Worm (Caenorhabditis elegans) whole organism, L1 larva: Measurements from ENCODE around the gene C09G1.2.

Experiments
- C04F5.9 ChIP-seq: sonication (generic microtip); optimal IDR thresholded peaks from 2 replicates; lab custom pipeline; 2016; ENCODE audit warnings: missing genetic modification characterization, missing compliant biosample characterization
- C34B4.2 ChIP-seq: sonication (generic microtip); optimal IDR thresholded peaks from 2 replicates; lab custom pipeline; 2017; ENCODE audit warnings: mild to moderate bottlenecking, missing genetic modification characterization, missing compliant biosample characterization
- F16B12.6 ChIP-seq: fragments of 150-350 bp; optimal IDR thresholded peaks from 2 replicates; lab custom pipeline; 2014; ENCODE audit warnings: missing biosample characterization, missing genetic modification characterization
- blmp-1 ChIP-seq: fragments of 150-350 bp; optimal IDR thresholded peaks from 2 replicates; lab custom pipeline; 2014; ENCODE audit warnings: missing biosample characterization, missing genetic modification characterization
- ceh-63 ChIP-seq: fragments of 200-800 bp; sonication (Bioruptor generic); optimal IDR thresholded peaks from 2 replicates; lab custom pipeline; 2018; ENCODE audit warnings: mild to moderate bottlenecking, missing genetic modification characterization, missing compliant biosample characterization
- ceh-90 ChIP-seq: sonication (generic microtip); optimal IDR thresholded peaks from 2 replicates; lab custom pipeline; 2016; ENCODE audit warnings: missing genetic modification characterization, missing compliant biosample characterization
- dsc-1 ChIP-seq: sonication (generic microtip); optimal IDR thresholded peaks from 2 replicates; lab custom pipeline; 2016; ENCODE audit warnings: mild to moderate bottlenecking, missing genetic modification characterization, missing compliant biosample characterization
- efl-1 ChIP-seq, 4 experiments: fragments of 150-350 bp; optimal IDR thresholded peaks in 3 of 4; peaks in 1 of 4; 1 replicate in 1 of 4; 2 replicates in 3 of 4; lab custom pipeline; 2014; ENCODE audit warnings: missing biosample characterization in 2 of 4, missing genetic modification characterization in 2 of 4, missing genetic modification reagents in 2 of 4
- egl-13 ChIP-seq: sonication (generic microtip); optimal IDR thresholded peaks from 2 replicates; lab custom pipeline; 2016; ENCODE audit warnings: missing genotype, missing genetic modification reagents, missing genetic modification characterization, missing compliant biosample characterization
- egl-27 ChIP-seq, 2 experiments: fragments of 150-350 bp in 1 of 2; sonication (generic microtip); optimal IDR thresholded peaks; 3 replicates each; lab custom pipeline; 2017 to 2018; ENCODE audit warnings: missing biosample characterization in 2 of 2, missing genetic modification characterization in 2 of 2, missing genetic modification reagents in 2 of 2
- elt-3 ChIP-seq, 6 experiments: fragments of 150-350 bp in 1 of 6; sonication (generic microtip); optimal IDR thresholded peaks; 2 replicates each; lab custom pipeline; 2017 to 2018; ENCODE audit warnings: missing biosample characterization in 6 of 6, missing genetic modification characterization in 6 of 6, inconsistent platforms in 1 of 6
- fkh-4 ChIP-seq: sonication (generic microtip); optimal IDR thresholded peaks from 2 replicates; lab custom pipeline; 2016; ENCODE audit warnings: missing compliant biosample characterization, missing genetic modification characterization, borderline replicate concordance
- fkh-8 ChIP-seq: sonication (generic microtip); optimal IDR thresholded peaks from 2 replicates; lab custom pipeline; 2016; ENCODE audit warnings: mild to moderate bottlenecking, missing genetic modification characterization, missing compliant biosample characterization
- grh-1 ChIP-seq: fragments of 200-800 bp; sonication (Bioruptor generic); IDR thresholded peaks from 2 replicates; pipeline ENCODE4 v1.3.6; 2022; ENCODE audit warnings: missing genetic modification reagents, missing genetic modification characterization, missing compliant biosample characterization
- hlh-17 ChIP-seq: fragments of 200-800 bp; sonication (Bioruptor generic); optimal IDR thresholded peaks from 2 replicates; lab custom pipeline; 2018; ENCODE audit warnings: missing genetic modification characterization, mild to moderate bottlenecking, missing compliant biosample characterization, moderate library complexity, borderline replicate concordance
- hpl-2 ChIP-seq: fragments of 150-350 bp; optimal IDR thresholded peaks from 2 replicates; lab custom pipeline; 2014; ENCODE audit warnings: missing biosample characterization, missing genetic modification reagents, missing genetic modification characterization
- irx-1 ChIP-seq: sonication (generic microtip); optimal IDR thresholded peaks from 2 replicates; lab custom pipeline; 2016; ENCODE audit warnings: missing genetic modification characterization, missing compliant biosample characterization
- isw-1 ChIP-seq: fragments of 200-800 bp; sonication (Bioruptor generic); IDR thresholded peaks from 2 replicates; pipeline ENCODE4 v1.3.6; 2022; ENCODE audit warnings: missing genetic modification characterization, missing compliant biosample characterization
- lin-13 ChIP-seq: fragments of 150-350 bp; optimal IDR thresholded peaks from 2 replicates; lab custom pipeline; 2014; ENCODE audit warnings: missing biosample characterization, missing genetic modification reagents, missing genetic modification characterization
- lin-35 ChIP-seq, 2 experiments: fragments of 150-350 bp; optimal IDR thresholded peaks; 2 replicates each; lab custom pipeline; 2014; ENCODE audit warnings: missing biosample characterization in 2 of 2, missing genetic modification characterization in 2 of 2, missing genetic modification reagents in 2 of 2
- lin-39 ChIP-seq: fragments of 150-350 bp; optimal IDR thresholded peaks from 2 replicates; lab custom pipeline; 2014; ENCODE audit warnings: missing biosample characterization, missing genetic modification reagents, missing genetic modification characterization
- lir-3 ChIP-seq: sonication (generic microtip); optimal IDR thresholded peaks from 2 replicates; lab custom pipeline; 2016; ENCODE audit warnings: mild to moderate bottlenecking, missing genetic modification characterization, moderate library complexity, missing compliant biosample characterization; ENCODE audit not compliant: poor library complexity
- lsy-2 ChIP-seq, 2 experiments: fragments of 150-350 bp; optimal IDR thresholded peaks; 2 replicates each; lab custom pipeline; 2014; ENCODE audit warnings: missing biosample characterization in 2 of 2, missing genetic modification characterization in 2 of 2
- mab-9 ChIP-seq: fragments of 200-800 bp; sonication (Bioruptor generic); IDR thresholded peaks from 2 replicates; pipeline ENCODE4 v1.3.6; 2022; ENCODE audit warnings: missing genetic modification reagents, missing genetic modification characterization, missing compliant biosample characterization
- nhr-12 ChIP-seq: sonication (generic microtip); optimal IDR thresholded peaks from 2 replicates; lab custom pipeline; 2017; ENCODE audit warnings: missing biosample characterization, missing genetic modification characterization
- nhr-19 ChIP-seq: fragments of 200-800 bp; sonication (Bioruptor generic); conservative IDR thresholded peaks from 2 replicates; pipeline ENCODE4 v1.3.6; 2022; ENCODE audit warnings: missing genetic modification characterization, missing compliant biosample characterization
- nhr-20 ChIP-seq: sonication (generic microtip); optimal IDR thresholded peaks from 2 replicates; lab custom pipeline; 2016; ENCODE audit warnings: mild to moderate bottlenecking, missing genetic modification characterization, missing compliant biosample characterization
- nhr-237 ChIP-seq: fragments of 150-350 bp; optimal IDR thresholded peaks from 2 replicates; lab custom pipeline; 2014; ENCODE audit warnings: missing biosample characterization, missing genetic modification characterization
- nhr-47 ChIP-seq: sonication (generic microtip); optimal IDR thresholded peaks from 2 replicates; lab custom pipeline; 2016; ENCODE audit warnings: mild to moderate bottlenecking, missing genetic modification characterization, moderate library complexity, missing compliant biosample characterization
- nhr-71 ChIP-seq: sonication (generic microtip); optimal IDR thresholded peaks from 2 replicates; lab custom pipeline; 2016; ENCODE audit warnings: mild to moderate bottlenecking, missing genetic modification characterization, moderate library complexity, missing compliant biosample characterization
- nhr-76 ChIP-seq: sonication (generic microtip); optimal IDR thresholded peaks from 2 replicates; lab custom pipeline; 2017; ENCODE audit warnings: missing biosample characterization, missing genetic modification characterization
- nhr-84 ChIP-seq: sonication (generic microtip); optimal IDR thresholded peaks from 2 replicates; lab custom pipeline; 2017; ENCODE audit warnings: missing biosample characterization, missing genetic modification characterization
- nhr-85 ChIP-seq: sonication (generic microtip); peaks from one replicate; lab custom pipeline; 2016; ENCODE audit warnings: missing genetic modification characterization, inconsistent platforms, missing compliant biosample characterization
- pqm-1 ChIP-seq: sonication (generic microtip); optimal IDR thresholded peaks from 3 replicates; lab custom pipeline; 2017; ENCODE audit warnings: missing biosample characterization, missing genetic modification characterization
- rnt-1 ChIP-seq: sonication (generic microtip); optimal IDR thresholded peaks from 2 replicates; lab custom pipeline; 2016; ENCODE audit warnings: mild to moderate bottlenecking, missing genetic modification characterization, moderate library complexity, missing compliant biosample characterization
- skn-1 ChIP-seq: fragments of 150-350 bp; optimal IDR thresholded peaks from 2 replicates; lab custom pipeline; 2014; ENCODE audit warnings: missing biosample characterization, missing genetic modification characterization
- snpc-4 ChIP-seq: fragments of 150-350 bp; optimal IDR thresholded peaks from 2 replicates; lab custom pipeline; 2014; ENCODE audit warnings: missing biosample characterization, missing genetic modification characterization
- swsn-7 ChIP-seq: sonication (generic microtip); optimal IDR thresholded peaks from 2 replicates; lab custom pipeline; 2016; ENCODE audit warnings: missing genetic modification characterization, missing compliant biosample characterization
- tbx-2 ChIP-seq: sonication (generic microtip); optimal IDR thresholded peaks from 2 replicates; lab custom pipeline; 2016; ENCODE audit warnings: missing genetic modification characterization, missing compliant biosample characterization
- tlp-1 ChIP-seq: fragments of 150-350 bp; optimal IDR thresholded peaks from 2 replicates; lab custom pipeline; 2014; ENCODE audit warnings: missing biosample characterization, missing genetic modification characterization
- unc-30 ChIP-seq: sonication (generic microtip); optimal IDR thresholded peaks from 2 replicates; lab custom pipeline; 2017; ENCODE audit warnings: missing biosample characterization, missing genetic modification characterization
- unc-62 ChIP-seq: fragments of 150-350 bp; optimal IDR thresholded peaks from 2 replicates; lab custom pipeline; 2014; ENCODE audit warnings: missing biosample characterization, missing genetic modification reagents, missing genetic modification characterization
- unc-98 ChIP-seq: fragments of 200-800 bp; sonication (Bioruptor generic); IDR thresholded peaks from 2 replicates; pipeline ENCODE4 v1.3.6; 2022; ENCODE audit warnings: missing genetic modification characterization, missing compliant biosample characterization
- xbp-1 ChIP-seq: sonication (generic microtip); optimal IDR thresholded peaks from 2 replicates; lab custom pipeline; 2016; ENCODE audit warnings: missing genetic modification characterization, missing compliant biosample characterization
- zag-1 ChIP-seq: fragments of 150-350 bp; optimal IDR thresholded peaks from 2 replicates; lab custom pipeline; 2014; ENCODE audit warnings: missing biosample characterization, missing genetic modification characterization
- zip-4 ChIP-seq: fragments of 200-800 bp; sonication (Bioruptor generic); optimal IDR thresholded peaks from 2 replicates; lab custom pipeline; 2018; ENCODE audit warnings: mild to moderate bottlenecking, missing genetic modification characterization, moderate library complexity, missing compliant biosample characterization
- ztf-11 ChIP-seq, 2 experiments: sonication (generic microtip); optimal IDR thresholded peaks; 2 replicates each; lab custom pipeline; 2016 to 2017; ENCODE audit warnings: missing genetic modification characterization in 2 of 2, missing biosample characterization in 1 of 2, missing compliant biosample characterization in 1 of 2

The C09G1.2 gene

DNA sequence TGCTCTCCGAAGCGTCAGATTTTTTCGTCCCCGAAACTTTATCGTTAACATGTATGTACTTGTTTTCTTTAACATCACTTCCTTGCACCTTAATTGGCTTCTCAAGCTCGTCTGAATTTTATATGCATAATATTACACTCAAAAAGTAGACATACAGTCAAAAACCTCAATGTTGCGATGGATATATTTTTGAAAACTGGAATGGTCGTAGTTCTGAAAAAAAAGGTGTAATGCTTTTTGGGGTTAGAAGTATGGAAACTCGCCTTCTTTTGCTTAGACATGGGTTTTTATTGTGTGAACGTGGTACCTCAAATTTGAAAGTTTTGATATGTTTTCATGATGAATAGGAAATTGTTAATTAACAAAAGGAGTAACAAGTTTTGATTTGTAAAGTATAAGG is at the start of gene C09G1.2:
Gene C09G1.2, minus strand, starts transcription at position 101 of the 400 bp plus-strand sequence.
- no peak for TF ChIP-seq efl-1 (optimal IDR thresholded peaks at IDR 0.05; lab: Kevin White, UChicago)
- no peak for TF ChIP-seq efl-1 (GFP tag; optimal IDR thresholded peaks at IDR 0.05 in 1 of 2; lab: Kevin White, UChicago)
- no peak for TF ChIP-seq C34B4.2 (tag; lab: Kevin White, UChicago)
- TF ChIP-seq hlh-17 (GFP tag; lab: Kevin White, UChicago), result no peak
- no peak for TF ChIP-seq zip-4
- no peak for TF ChIP-seq lin-35 (GFP tag; optimal IDR thresholded peaks at IDR 0.05; lab: Kevin White, UChicago)
- no peak for TF ChIP-seq skn-1
- TF ChIP-seq nhr-19, result no peak
- no peak for TF ChIP-seq egl-13
- no peak for TF ChIP-seq tbx-2
- TF ChIP-seq lsy-2 (tag; optimal IDR thresholded peaks at IDR 0.05; lab: Kevin White, UChicago), result no peak

ce11 chrX:16030506-16030905 is 48.0 kb upstream of the C09G1.2 start, which contains the start of gene mboa-1:
Gene mboa-1 (plus strand): TSS chrX:16030806.
- TF ChIP-seq zip-4 (no peak), mab-9 (GFP tag; lab: Robert Waterston, UW) (no peak), nhr-76 (tag; lab: Kevin White, UChicago) (no peak), snpc-4 (tag; lab: Kevin White, UChicago) (no peak)

DNA sequence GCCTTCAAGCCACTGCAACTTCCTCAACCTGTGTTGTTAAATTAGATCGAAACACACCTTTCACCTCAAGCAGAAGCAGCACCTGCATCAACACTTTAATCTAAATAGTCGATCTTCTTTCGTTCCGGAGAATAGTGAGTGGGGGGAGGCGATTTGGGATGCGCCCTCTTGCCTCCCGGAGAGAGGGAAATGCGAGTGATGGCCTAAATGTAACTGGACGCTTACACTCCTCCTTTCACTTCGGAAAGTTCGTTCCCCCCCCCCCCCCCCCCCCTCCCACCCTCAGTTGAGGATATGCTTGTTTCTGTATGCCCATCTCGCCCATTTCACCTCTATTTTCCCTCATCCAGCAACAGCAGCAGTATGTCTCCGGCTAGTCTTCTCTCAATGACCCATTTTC is 46.5 kb upstream of the C09G1.2 start:
- TF ChIP-seq nhr-19 (no peak), blmp-1 (tag; lab: Kevin White, UChicago) (peak; percentile 57)

DNA sequence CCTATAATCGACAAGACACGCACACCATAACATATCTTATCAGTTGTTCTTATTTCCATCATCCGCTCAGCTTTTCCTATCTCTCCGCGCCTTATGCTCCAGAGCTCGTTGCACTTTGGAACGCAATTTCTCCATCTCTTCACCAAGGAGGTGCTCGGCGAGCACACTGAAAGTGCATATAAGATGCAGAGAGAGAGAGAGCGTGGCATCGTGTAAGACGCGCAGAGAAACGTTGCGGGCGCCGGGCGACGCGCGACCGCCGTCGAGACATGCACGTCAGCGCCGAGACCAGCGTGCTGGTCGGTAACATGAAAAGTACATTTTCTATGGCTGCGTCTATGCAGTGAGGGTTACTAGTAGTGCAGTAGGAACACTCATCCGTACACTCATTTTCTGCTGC is 42.0 kb upstream of the C09G1.2 start:
- TF ChIP-seq ceh-63 (GFP tag; lab: Kevin White, UChicago) (no peak), tlp-1 (tag; lab: Kevin White, UChicago) (no peak), pqm-1 (no peak), rnt-1 (peak; percentile 72), egl-13 (peak; percentile 81), F16B12.6 (tag; lab: Kevin White, UChicago) (no peak), nhr-47 (peak; percentile 71), nhr-237 (tag; lab: Kevin White, UChicago) (no peak), hpl-2 (GFP tag; lab: Kevin White, UChicago) (no peak), lin-39 (tag; lab: Kevin White, UChicago) (no peak), isw-1 (GFP tag; lab: Robert Waterston, UW) (no peak), blmp-1 (tag; lab: Kevin White, UChicago) (no peak), ztf-11 (tag; optimal IDR thresholded peaks at IDR 0.05; lab: Kevin White, UChicago) (no peak), grh-1 (GFP tag; lab: Robert Waterston, UW) (no peak), fkh-4 (tag; lab: Kevin White, UChicago) (no peak), zip-4 (no peak), unc-98 (no peak), unc-62 (GFP tag; lab: Kevin White, UChicago) (no peak), nhr-20 (tag; lab: Kevin White, UChicago) (peak; percentile 64), ceh-90 (tag; lab: Kevin White, UChicago) (no peak), C04F5.9 (tag; lab: Kevin White, UChicago) (no peak), irx-1 (tag; lab: Kevin White, UChicago) (no peak), unc-30 (tag; lab: Kevin White, UChicago) (no peak), nhr-84 (tag; lab: Kevin White, UChicago) (no peak), nhr-71 (tag; lab: Kevin White, UChicago) (peak; percentile 76), lsy-2 (tag; optimal IDR thresholded peaks at IDR 0.05; lab: Kevin White, UChicago) (peak; percentile 0 to 62), dsc-1 (tag; lab: Kevin White, UChicago) (peak; percentile 65), elt-3 (tag; optimal IDR thresholded peaks at IDR 0.05; lab: Kevin White, UChicago) (no peak), xbp-1 (tag; lab: Kevin White, UChicago) (peak; percentile 22), lir-3 (tag; lab: Kevin White, UChicago) (no peak), lin-13 (GFP tag; lab: Kevin White, UChicago) (no peak), nhr-12 (tag; lab: Kevin White, UChicago) (no peak), nhr-85 (tag; lab: Kevin White, UChicago) (peak; percentile 24), tbx-2 (peak; percentile 44), skn-1 (peak; percentile 61), zag-1 (tag; lab: Kevin White, UChicago) (no peak), swsn-7 (tag; lab: Kevin White, UChicago) (peak; percentile 58), fkh-8 (tag; lab: Kevin White, UChicago) (peak; percentile 80), egl-27 (tag; optimal IDR thresholded peaks at IDR 0.05; lab: Kevin White, UChicago) (peak in 1 of 2 experiments; percentile 21)
